Worm (Caenorhabditis elegans) whole organism, midembryonic: ENCODE data around the gene rpl-23.

ENCODE experiments used
- T22C8.4 ChIP-seq: fragments of 200-800 bp; sonication (Bioruptor generic); IDR thresholded peaks from 2 replicates; pipeline ENCODE4 v1.3.6; 2022; ENCODE audit warnings: missing genetic modification characterization, missing compliant biosample characterization
- cog-1 ChIP-seq: sonication (generic microtip); optimal IDR thresholded peaks from 2 replicates; lab custom pipeline; 2016; ENCODE audit warnings: missing genetic modification characterization, missing compliant biosample characterization
- flt-1 ChIP-seq: fragments of 200-800 bp; sonication (Bioruptor generic); IDR thresholded peaks from 2 replicates; pipeline ENCODE4 v1.3.6; 2022; ENCODE audit warnings: missing genetic modification characterization, missing compliant biosample characterization
- klf-2 ChIP-seq: fragments of 200-800 bp; sonication (Bioruptor generic); conservative IDR thresholded peaks from 2 replicates; pipeline ENCODE4 v1.3.6; 2022; ENCODE audit warnings: missing genetic modification reagents, missing genetic modification characterization, missing compliant biosample characterization
- med-1 ChIP-seq: sonication (generic microtip); optimal IDR thresholded peaks from 2 replicates; lab custom pipeline; 2017; ENCODE audit warnings: missing genetic modification characterization, mild to moderate bottlenecking, missing compliant biosample characterization, antibody characterized with exemption, missing genetic modification reagents; ENCODE audit not compliant: insufficient read depth
- ref-1 ChIP-seq: fragments of 200-800 bp; sonication (Bioruptor generic); conservative IDR thresholded peaks from 2 replicates; pipeline ENCODE4 v1.3.6; 2022; ENCODE audit warnings: missing genetic modification reagents, missing genetic modification characterization, missing compliant biosample characterization
- tab-1 ChIP-seq: fragments of 200-800 bp; sonication (Bioruptor generic); IDR thresholded peaks from 2 replicates; pipeline ENCODE4 v1.3.6; 2022; ENCODE audit warnings: missing genetic modification characterization, missing compliant biosample characterization
- ztf-23 ChIP-seq: fragments of 200-800 bp; sonication (Bioruptor generic); IDR thresholded peaks from 2 replicates; pipeline ENCODE4 v1.3.6; 2022; ENCODE audit warnings: missing genetic modification reagents, missing genetic modification characterization, missing compliant biosample characterization
- ztf-29 ChIP-seq: fragments of 200-800 bp; sonication (Bioruptor generic); IDR thresholded peaks from 2 replicates; pipeline ENCODE4 v1.3.6; 2022; ENCODE audit warnings: missing genetic modification reagents, missing genetic modification characterization, missing compliant biosample characterization

Gene rpl-23

DNA sequence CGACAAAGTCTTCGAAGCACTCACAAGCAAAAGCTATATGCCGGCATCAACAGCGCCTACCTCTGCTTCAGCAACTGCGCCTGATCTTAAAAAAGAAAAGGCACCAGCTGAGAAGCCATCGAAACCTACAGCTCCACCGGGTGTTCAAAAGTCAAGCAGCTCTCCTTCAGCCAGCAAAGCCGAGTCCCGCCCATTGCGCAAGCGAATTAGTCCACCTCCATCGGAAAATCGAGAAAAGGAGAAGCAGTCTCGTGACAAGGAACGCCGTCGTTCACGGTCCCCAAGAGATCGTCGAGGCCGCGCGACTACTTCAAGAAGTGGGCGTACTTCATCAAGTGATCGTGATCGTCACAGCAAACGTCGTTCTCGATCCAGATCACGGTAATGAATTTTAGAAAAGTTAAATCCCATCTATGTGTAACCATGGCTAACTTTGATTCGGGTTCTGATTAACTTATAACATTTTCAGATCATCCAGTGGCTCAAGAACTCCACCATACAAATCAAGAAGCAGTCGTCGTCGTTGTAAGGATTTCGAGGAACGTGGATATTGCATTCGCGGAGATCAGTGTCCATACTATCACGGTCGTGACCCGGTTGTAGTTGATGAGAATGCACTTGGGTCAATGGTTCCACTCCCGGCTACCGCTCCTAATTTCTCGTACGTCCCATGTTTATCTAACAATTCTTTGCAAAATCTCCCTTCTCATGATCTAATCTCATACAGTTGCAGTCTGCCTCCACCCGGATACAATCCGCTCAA is 6.1 kb upstream of the rpl-23 start:
- no peak for TF ChIP-seq ztf-29
- no peak for TF ChIP-seq T22C8.4 (GFP tag; lab: Robert Waterston, UW)
- no peak for TF ChIP-seq klf-2 (GFP tag; lab: Robert Waterston, UW)
- no peak for TF ChIP-seq ref-1 (GFP tag; lab: Robert Waterston, UW)
- no peak for TF ChIP-seq tab-1 (GFP tag; lab: Robert Waterston, UW)

DNA sequence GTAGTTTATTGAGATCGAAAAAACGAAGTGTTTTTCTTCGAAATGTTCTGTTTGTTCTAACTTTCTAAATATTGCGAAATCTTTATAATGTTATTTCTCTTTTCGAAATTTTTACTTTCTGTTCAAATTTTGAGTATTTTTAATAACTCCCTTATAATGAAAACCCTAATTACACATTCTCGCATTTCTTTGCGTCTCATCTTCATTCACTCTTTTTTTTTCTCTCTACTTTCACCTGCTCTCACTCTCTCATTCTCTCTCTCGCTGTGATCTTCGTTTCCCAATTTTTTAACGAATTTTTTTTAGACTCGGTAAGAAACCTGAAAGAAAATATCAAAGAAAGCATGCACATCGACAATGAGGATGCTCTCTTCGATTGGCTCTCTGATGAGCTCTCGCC is 5.3 kb upstream of the rpl-23 start, which contains the start of gene rbm-26:
TSS of gene rbm-26 (plus strand) at position 301 of the 400 bp plus-strand sequence.
- TF ChIP-seq T22C8.4 (GFP tag; lab: Robert Waterston, UW) (no peak), ref-1 (GFP tag; lab: Robert Waterston, UW) (no peak), med-1 (GFP tag; lab: Kevin White, UChicago) (no peak), tab-1 (GFP tag; lab: Robert Waterston, UW) (no peak), klf-2 (GFP tag; lab: Robert Waterston, UW) (no peak), ztf-29 (no peak), ztf-23 (GFP tag; lab: Robert Waterston, UW) (no peak), cog-1 (tag; lab: Kevin White, UChicago) (no peak), flt-1 (GFP tag; lab: Robert Waterston, UW) (no peak)

DNA sequence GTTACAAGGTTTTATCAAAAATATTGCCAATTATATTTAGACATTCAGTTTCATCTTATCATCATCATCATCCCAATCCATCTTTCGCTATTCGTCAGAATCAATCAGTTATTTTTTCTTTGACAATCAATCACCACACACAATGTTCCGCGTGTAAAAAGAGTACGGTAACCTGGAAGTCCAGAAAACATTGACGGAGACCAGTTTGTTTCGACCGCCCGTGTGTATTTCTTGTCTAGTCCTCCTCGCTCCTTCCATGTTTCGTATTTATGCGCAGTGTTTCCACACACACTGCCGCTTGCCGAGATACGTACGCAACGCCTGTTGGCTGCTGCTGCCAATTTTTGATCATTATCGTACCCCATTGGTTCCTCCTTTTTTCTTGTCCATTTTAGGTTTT is 4.7 kb upstream of the rpl-23 start:
- TF ChIP-seq med-1 (GFP tag; lab: Kevin White, UChicago) (no peak), T22C8.4 (GFP tag; lab: Robert Waterston, UW) (no peak), ztf-29 (no peak)

DNA sequence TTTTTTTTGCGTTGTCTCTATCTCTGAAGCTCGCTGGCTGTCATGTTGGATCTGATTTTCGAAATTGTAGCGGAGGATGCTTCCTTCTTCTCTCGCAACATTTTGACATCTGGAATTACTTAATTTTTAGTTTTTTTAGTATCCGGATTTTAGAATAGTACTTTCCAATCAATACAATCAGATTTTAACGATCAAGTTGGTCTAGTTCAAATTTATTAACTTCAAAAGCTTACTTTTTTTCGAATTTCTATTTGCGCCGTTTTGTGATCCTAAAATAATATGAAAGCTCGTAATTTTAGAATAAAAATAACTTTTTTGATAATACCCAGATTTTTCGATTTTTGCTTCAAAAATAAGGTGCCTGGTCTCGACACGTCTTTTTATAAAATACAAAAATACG is 4.1 kb upstream of the rpl-23 start, which contains the start of gene B0336.12:
TSS of gene B0336.12 (minus strand) at position 101 of the 400 bp plus-strand sequence.
- TF ChIP-seq klf-2 (GFP tag; lab: Robert Waterston, UW) (no peak), T22C8.4 (GFP tag; lab: Robert Waterston, UW) (no peak), ztf-23 (GFP tag; lab: Robert Waterston, UW) (no peak), tab-1 (GFP tag; lab: Robert Waterston, UW) (no peak), ref-1 (GFP tag; lab: Robert Waterston, UW) (no peak), cog-1 (tag; lab: Kevin White, UChicago) (no peak), flt-1 (GFP tag; lab: Robert Waterston, UW) (no peak), med-1 (GFP tag; lab: Kevin White, UChicago) (no peak), ztf-29 (no peak)

DNA sequence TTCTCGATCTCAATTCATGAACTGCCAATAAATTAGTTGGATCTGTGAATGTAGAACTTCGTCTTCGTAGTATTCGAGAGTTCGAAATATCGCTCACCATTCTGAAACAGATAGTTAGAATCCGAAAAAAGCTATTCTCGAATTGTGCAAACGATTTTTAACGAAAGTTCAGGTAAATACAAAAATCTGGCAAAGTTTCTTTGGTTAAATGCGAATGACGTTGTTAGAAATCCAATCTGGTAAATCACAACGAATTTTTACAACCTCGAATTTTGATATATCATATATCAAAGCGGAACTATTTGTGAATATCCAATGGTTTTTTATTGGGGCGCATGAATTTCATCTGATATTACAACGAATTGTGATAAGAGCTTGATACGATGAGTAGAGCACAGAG is 3.3 kb upstream of the rpl-23 start, which contains the start of gene hpo-28:
TSS of gene hpo-28 (minus strand) at position 101 of the 400 bp plus-strand sequence.
- TF ChIP-seq ref-1 (GFP tag; lab: Robert Waterston, UW) (no peak), T22C8.4 (GFP tag; lab: Robert Waterston, UW) (no peak), tab-1 (GFP tag; lab: Robert Waterston, UW) (no peak), flt-1 (GFP tag; lab: Robert Waterston, UW) (no peak), klf-2 (GFP tag; lab: Robert Waterston, UW) (no peak), ztf-23 (GFP tag; lab: Robert Waterston, UW) (no peak), ztf-29 (no peak), med-1 (GFP tag; lab: Kevin White, UChicago) (no peak), cog-1 (tag; lab: Kevin White, UChicago) (no peak)

DNA sequence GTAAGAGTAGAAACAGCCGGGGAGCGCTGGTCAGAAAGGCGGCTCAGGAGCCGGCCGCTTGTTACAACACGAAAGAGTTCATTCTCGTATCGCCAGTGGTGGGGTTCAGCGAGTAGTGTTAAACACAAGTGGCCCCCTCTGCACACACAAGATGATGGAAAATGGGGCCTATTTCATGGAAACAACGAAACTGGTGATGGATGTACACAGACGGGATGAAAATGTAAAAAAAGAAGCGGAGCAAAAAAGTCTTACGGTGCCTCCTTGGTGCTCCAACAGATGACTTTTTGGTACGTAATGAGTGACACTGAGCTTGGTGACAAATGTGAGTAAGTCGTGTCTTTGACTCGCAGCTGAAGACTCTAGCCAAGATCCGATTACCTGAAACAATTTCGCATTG is 2.1 kb upstream of the rpl-23 start:
- TF ChIP-seq T22C8.4 (GFP tag; lab: Robert Waterston, UW) (no peak), tab-1 (GFP tag; lab: Robert Waterston, UW) (no peak), flt-1 (GFP tag; lab: Robert Waterston, UW) (no peak), ztf-23 (GFP tag; lab: Robert Waterston, UW) (no peak), cog-1 (tag; lab: Kevin White, UChicago) (no peak), ztf-29 (no peak)

DNA sequence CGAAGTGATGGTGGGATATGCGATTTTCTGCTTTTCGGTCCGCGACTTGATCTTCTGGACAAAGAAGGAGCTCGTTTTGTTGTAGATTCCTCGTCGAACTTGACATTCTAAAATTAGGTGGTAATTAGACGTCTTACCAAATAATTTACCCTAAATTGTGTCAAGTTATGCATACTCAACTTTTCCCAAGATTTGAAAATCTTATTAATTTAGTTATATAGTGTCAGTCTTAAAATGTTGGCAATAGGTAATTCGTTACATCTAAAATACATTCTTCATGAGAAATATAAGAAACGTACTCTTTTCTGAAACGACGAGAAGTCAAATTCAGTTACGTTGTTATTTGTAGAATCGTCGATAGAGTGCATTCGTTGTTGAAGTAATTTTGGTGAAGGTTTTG is 1.6 kb upstream of the rpl-23 start:
- TF ChIP-seq tab-1 (GFP tag; lab: Robert Waterston, UW) (no peak), ztf-29 (no peak), flt-1 (GFP tag; lab: Robert Waterston, UW) (no peak), cog-1 (tag; lab: Kevin White, UChicago) (no peak), ref-1 (GFP tag; lab: Robert Waterston, UW) (no peak), ztf-23 (GFP tag; lab: Robert Waterston, UW) (no peak), med-1 (GFP tag; lab: Kevin White, UChicago) (no peak), T22C8.4 (GFP tag; lab: Robert Waterston, UW) (no peak), klf-2 (GFP tag; lab: Robert Waterston, UW) (no peak)

DNA sequence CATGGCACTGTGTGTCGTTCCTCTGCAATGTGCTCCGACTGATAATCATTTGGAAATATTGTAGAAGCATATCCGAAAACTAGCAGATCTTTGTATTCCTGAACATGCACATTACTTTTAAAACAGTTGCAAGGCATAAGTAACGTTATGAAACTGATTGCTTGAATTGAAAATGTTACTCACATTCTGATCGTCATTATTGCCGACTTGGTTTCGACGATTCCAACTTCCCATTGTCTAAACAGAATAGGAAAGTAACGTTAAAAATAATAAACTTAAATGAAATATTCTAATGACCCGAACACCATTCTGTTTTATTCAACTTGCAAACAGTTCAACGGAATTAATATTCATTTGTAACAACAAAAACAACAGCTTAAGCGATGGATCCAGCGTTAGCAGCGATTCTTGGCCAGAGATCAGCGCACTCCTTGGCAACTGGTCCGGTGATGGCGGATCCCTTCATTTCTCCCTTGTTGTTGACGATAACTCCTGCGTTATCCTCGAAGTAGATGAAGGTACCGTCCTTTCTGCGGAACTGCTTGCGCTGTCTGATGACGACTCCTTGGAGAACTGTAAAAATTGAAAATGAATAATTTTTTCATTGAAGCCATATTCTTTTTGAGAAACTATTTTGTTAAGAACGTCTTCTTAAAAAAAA is 569 bp downstream of the rpl-23 start, which contains the start of gene swp-1:
TSS of gene swp-1 (minus strand) at position 298 of the 661 bp plus-strand sequence.
- TF ChIP-seq flt-1 (GFP tag; lab: Robert Waterston, UW) (no peak), klf-2 (GFP tag; lab: Robert Waterston, UW) (no peak), ref-1 (GFP tag; lab: Robert Waterston, UW) (no peak), cog-1 (tag; lab: Kevin White, UChicago) (no peak), tab-1 (GFP tag; lab: Robert Waterston, UW) (no peak), med-1 (GFP tag; lab: Kevin White, UChicago) (no peak), ztf-29 (no peak), ztf-23 (GFP tag; lab: Robert Waterston, UW) (no peak)

DNA sequence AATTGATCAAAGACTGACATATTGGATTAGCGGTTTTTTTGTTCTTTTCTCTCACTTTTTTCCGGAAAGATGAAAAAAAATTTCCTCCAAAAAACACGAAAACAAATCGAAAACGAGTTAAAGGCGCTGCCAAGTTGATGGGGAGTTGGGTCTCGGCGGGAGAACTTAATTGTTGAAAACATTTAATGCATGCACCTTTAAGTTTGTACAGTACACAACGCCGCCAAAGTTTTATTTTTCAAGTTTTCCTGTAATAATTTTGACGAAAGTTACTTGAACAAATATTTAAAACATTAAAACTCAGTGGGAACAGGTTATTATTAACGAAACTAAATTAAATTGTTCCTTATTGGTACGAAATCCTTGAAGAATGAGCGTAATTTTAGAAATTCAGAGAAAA is 4.4 kb downstream of the rpl-23 start:
- no peak for TF ChIP-seq ref-1 (GFP tag; lab: Robert Waterston, UW)
- no peak for TF ChIP-seq ztf-29
- no peak for TF ChIP-seq cog-1 (tag; lab: Kevin White, UChicago)
- no peak for TF ChIP-seq T22C8.4 (GFP tag; lab: Robert Waterston, UW)
- no peak for TF ChIP-seq klf-2 (GFP tag; lab: Robert Waterston, UW)
- TF ChIP-seq ztf-23 (GFP tag; lab: Robert Waterston, UW), result no peak
- TF ChIP-seq tab-1 (GFP tag; lab: Robert Waterston, UW), result no peak
- TF ChIP-seq med-1 (GFP tag; lab: Kevin White, UChicago), result no peak
- TF ChIP-seq flt-1 (GFP tag; lab: Robert Waterston, UW), result no peak
